Worm (Caenorhabditis elegans): Measurements from ENCODE around the gene ccr-4.
A peak's percentile ranks its signal among the peaks of the same experiment; 100 is the strongest.

The ccr-4 gene

DNA sequence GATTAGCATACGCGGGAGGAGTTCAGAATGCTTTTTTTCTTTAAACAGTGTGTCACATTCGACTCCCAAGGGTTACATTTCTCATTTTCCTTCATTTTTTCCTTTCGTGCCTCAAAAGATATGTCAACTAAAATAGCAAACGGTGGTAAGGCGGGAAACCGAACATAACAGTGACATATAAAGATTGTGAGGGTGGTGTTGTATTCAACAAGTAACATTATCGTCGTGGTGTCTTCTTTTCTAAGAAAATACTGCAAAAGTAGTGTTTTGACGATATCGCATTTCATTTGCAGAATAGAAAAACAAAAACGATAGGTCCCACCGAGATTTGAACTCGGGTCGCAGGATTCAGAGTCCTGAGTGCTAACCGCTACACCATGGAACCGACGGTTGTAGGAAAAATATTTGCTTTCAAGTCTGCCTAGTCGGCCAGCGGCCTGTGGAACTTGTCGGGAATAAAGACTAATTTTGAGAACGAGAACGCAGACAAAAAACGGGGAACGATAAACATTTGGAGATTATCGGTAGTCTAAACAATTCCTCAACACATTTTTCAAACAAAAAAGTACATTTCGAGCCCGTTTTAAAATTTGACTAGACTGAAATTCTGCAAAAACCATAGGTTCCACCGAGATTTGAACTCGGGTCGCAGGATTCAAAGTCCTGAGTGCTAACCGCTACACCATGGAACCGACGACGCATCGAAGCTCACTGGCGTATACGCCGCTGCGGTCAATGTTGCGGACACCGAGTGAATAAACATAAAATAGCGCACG, 55.5 kb downstream of the ccr-4 start (continued):
- TF ChIP-seq madf-3 (GFP tag; IDR thresholded peaks at IDR 0.05) (no peak), C17E4.6 (GFP tag; IDR thresholded peaks at IDR 0.05) (no peak), Y79H2A.3 (GFP tag; conservative IDR thresholded peaks at IDR 0.05) (no peak), let-607 (tag; optimal IDR thresholded peaks at IDR 0.05) (no peak), ceh-27 (GFP tag; optimal IDR thresholded peaks at IDR 0.05) (no peak), madf-10 (tag; optimal IDR thresholded peaks at IDR 0.05) (no peak), Y56A3A.18 (GFP tag; IDR thresholded peaks at IDR 0.05) (no peak), F57C9.4 (tag; optimal IDR thresholded peaks at IDR 0.05) (no peak), hlh-12 (tag; optimal IDR thresholded peaks at IDR 0.05) (no peak), athp-1 (tag; optimal IDR thresholded peaks at IDR 0.05) (peak; percentile 57), F49E8.2 (tag; optimal IDR thresholded peaks at IDR 0.05; ENCODE audit: insufficient read depth) (peak; percentile 40), efl-1 (GFP tag; optimal IDR thresholded peaks at IDR 0.05) (no peak), xnd-1 (tag; optimal IDR thresholded peaks at IDR 0.05) (no peak), nfya-1 (tag; optimal IDR thresholded peaks at IDR 0.05; ENCODE audit: borderline replicate concordance, insufficient read depth) (no peak), unc-62 (GFP tag; optimal IDR thresholded peaks at IDR 0.05) (no peak), F57A8.1 (GFP tag; optimal IDR thresholded peaks at IDR 0.05) (no peak), K11D2.4 (GFP tag; IDR thresholded peaks at IDR 0.05) (no peak), let-526 (GFP tag; IDR thresholded peaks at IDR 0.05) (0 out of 2 replicates have a peak, but pooled peaks have one; percentile 24), ztf-18 (tag; optimal IDR thresholded peaks at IDR 0.05) (peak; percentile 51), ztf-28 (GFP tag; IDR thresholded peaks at IDR 0.05) (no peak), snpc-1.3 (tag; optimal IDR thresholded peaks at IDR 0.05; ENCODE audit: insufficient read depth) (no peak), rcor-1 (GFP tag; IDR thresholded peaks at IDR 0.05) (no peak), lsy-27 (tag; optimal IDR thresholded peaks at IDR 0.05; ENCODE audit: borderline replicate concordance, insufficient read depth) (peak; percentile 38), pha-4 (tag; optimal IDR thresholded peaks at IDR 0.05) (no peak), snpc-1.1 (tag; optimal IDR thresholded peaks at IDR 0.05; ENCODE audit: insufficient read depth) (peak; percentile 86), F52B5.7 (tag; optimal IDR thresholded peaks at IDR 0.05) (no peak), attf-3 (GFP tag; conservative IDR thresholded peaks at IDR 0.05) (no peak), F23B12.7 (tag; optimal IDR thresholded peaks at IDR 0.05; ENCODE audit: insufficient read depth) (no peak), Y53F4B.3 (GFP tag; IDR thresholded peaks at IDR 0.05) (no peak), dpl-1 (GFP tag; optimal IDR thresholded peaks at IDR 0.05) (no peak), chd-7 (tag; optimal IDR thresholded peaks at IDR 0.05) (peak; percentile 12), unc-130 (GFP tag; optimal IDR thresholded peaks at IDR 0.05) (peak; percentile 3), mes-4 (tag; optimal IDR thresholded peaks at IDR 0.05) (no peak), egl-18 (GFP tag; IDR thresholded peaks at IDR 0.05) (no peak), egrh-3 (GFP tag; IDR thresholded peaks at IDR 0.05) (no peak), ZK185.1 (tag; optimal IDR thresholded peaks at IDR 0.05; ENCODE audit: poor library complexity, severe bottlenecking) (peak; percentile 43), C06A6.2 (GFP tag; conservative IDR thresholded peaks at IDR 0.05) (no peak), ceh-40 (GFP tag; IDR thresholded peaks at IDR 0.05) (no peak), somi-1 (GFP tag; optimal IDR thresholded peaks at IDR 0.05) (no peak), T26A5.8 (tag; optimal IDR thresholded peaks at IDR 0.05) (peak; percentile 3), ztf-22 (GFP tag; optimal IDR thresholded peaks at IDR 0.05) (no peak), B0261.1 (tag; optimal IDR thresholded peaks at IDR 0.05) (peak; percentile 94), akir-1 (GFP tag; optimal IDR thresholded peaks at IDR 0.05) (no peak), Y53G8AR.9 (GFP tag; conservative IDR thresholded peaks at IDR 0.05) (no peak), nhr-90 (tag; optimal IDR thresholded peaks at IDR 0.05) (peak; percentile 17), nfya-2 (GFP tag; IDR thresholded peaks at IDR 0.05) (no peak)
